Fruit fly (Drosophila melanogaster) whole organism, embryonic: Measurements from ENCODE around the gene Mlp84B.

Source experiments
- Bgb ChIP-seq: fragments of 200-800 bp; sonication (Bioruptor generic); IDR thresholded peaks from 2 replicates; pipeline ENCODE4 v1.3.6; 2022; ENCODE audit warnings: missing biosample characterization, missing genetic modification characterization; ENCODE audit not compliant: partially characterized antibody
- BtbVII ChIP-seq: fragments of 200-800 bp; sonication (Bioruptor generic); optimal IDR thresholded peaks from 3 replicates; lab custom pipeline; 2017; ENCODE audit warnings: missing biosample characterization, mild to moderate bottlenecking, missing genetic modification characterization
- Bteb2 ChIP-seq: fragments of 200-800 bp; sonication (Bioruptor generic); optimal IDR thresholded peaks from 2 replicates; lab custom pipeline; 2016; ENCODE audit warnings: missing biosample characterization, missing genetic modification characterization
- C15 ChIP-seq: fragments of 200-800 bp; sonication (Bioruptor generic); IDR thresholded peaks from 3 replicates; pipeline ENCODE4 v1.3.6; 2022; ENCODE audit warnings: missing biosample characterization, missing genetic modification characterization
- CG10147 ChIP-seq: fragments of 200-800 bp; sonication (Bioruptor generic); optimal IDR thresholded peaks from 2 replicates; lab custom pipeline; 2019; ENCODE audit warnings: missing biosample characterization, mild to moderate bottlenecking, missing genetic modification characterization, moderate library complexity
- CG10462 ChIP-seq: fragments of 200-800 bp; sonication (Bioruptor generic); optimal IDR thresholded peaks from 2 replicates; lab custom pipeline; 2016; ENCODE audit warnings: missing biosample characterization, missing genetic modification characterization
- CG11696 ChIP-seq: fragments of 200-800 bp; sonication (Bioruptor generic); IDR thresholded peaks from 2 replicates; pipeline ENCODE4 v1.3.6; 2022; ENCODE audit warnings: missing biosample characterization, missing genetic modification characterization
- CG12659 ChIP-seq: fragments of 200-800 bp; sonication (Bioruptor generic); optimal IDR thresholded peaks from 3 replicates; lab custom pipeline; 2017; ENCODE audit warnings: mild to moderate bottlenecking, missing biosample characterization, missing genetic modification reagents, missing genetic modification characterization
- CG14667 ChIP-seq: fragments of 200-800 bp; sonication (Bioruptor generic); IDR thresholded peaks from 2 replicates; pipeline ENCODE4 v1.3.6; 2022; ENCODE audit warnings: missing biosample characterization, missing genetic modification characterization
- CG15479 ChIP-seq: fragments of 200-800 bp; sonication (Bioruptor generic); optimal IDR thresholded peaks from 3 replicates; lab custom pipeline; 2019; ENCODE audit warnings: missing biosample characterization, mild to moderate bottlenecking, missing genetic modification characterization, moderate library complexity
- CG17359 ChIP-seq: fragments of 200-800 bp; sonication (Bioruptor generic); optimal IDR thresholded peaks from 3 replicates; lab custom pipeline; 2018; ENCODE audit warnings: missing biosample characterization, mild to moderate bottlenecking, missing genetic modification characterization, moderate library complexity
- CG1792 ChIP-seq: fragments of 200-800 bp; sonication (Bioruptor generic); optimal IDR thresholded peaks from 2 replicates; lab custom pipeline; 2016; ENCODE audit warnings: missing biosample characterization, missing genetic modification characterization
- CG1832 ChIP-seq: fragments of 200-800 bp; sonication (Bioruptor generic); optimal IDR thresholded peaks from 2 replicates; lab custom pipeline; 2017; ENCODE audit warnings: missing biosample characterization, mild to moderate bottlenecking, missing genetic modification characterization, inconsistent platforms
- CG2889 ChIP-seq: fragments of 200-800 bp; sonication (Bioruptor generic); IDR thresholded peaks from 3 replicates; pipeline ENCODE4 v1.3.6; 2022; ENCODE audit warnings: missing biosample characterization, missing genetic modification characterization
- CG4282 ChIP-seq: fragments of 200-800 bp; sonication (Bioruptor generic); optimal IDR thresholded peaks from 2 replicates; lab custom pipeline; 2016; ENCODE audit warnings: missing biosample characterization, missing genetic modification characterization
- CG9817 ChIP-seq: fragments of 200-800 bp; sonication (Bioruptor generic); optimal IDR thresholded peaks from 2 replicates; lab custom pipeline; 2018; ENCODE audit warnings: missing biosample characterization, mild to moderate bottlenecking, missing genetic modification characterization, moderate library complexity
- CoRest ChIP-seq: fragments of 200-800 bp; sonication (Bioruptor generic); optimal IDR thresholded peaks from 3 replicates; lab custom pipeline; 2018; ENCODE audit warnings: missing biosample characterization, mild to moderate bottlenecking, missing genetic modification characterization, moderate library complexity
- CrebB ChIP-seq: fragments of 200-800 bp; sonication (Bioruptor generic); optimal IDR thresholded peaks from 3 replicates; lab custom pipeline; 2018; ENCODE audit warnings: missing biosample characterization, mild to moderate bottlenecking, missing genetic modification characterization
- Fer2 ChIP-seq: fragments of 200-800 bp; sonication (Bioruptor generic); optimal IDR thresholded peaks from 2 replicates; lab custom pipeline; 2018; ENCODE audit warnings: missing biosample characterization, mild to moderate bottlenecking, missing genetic modification characterization, moderate library complexity
- HLHmδ ChIP-seq: fragments of 200-800 bp; sonication (Bioruptor generic); optimal IDR thresholded peaks from 2 replicates; lab custom pipeline; 2018; ENCODE audit warnings: missing biosample characterization, mild to moderate bottlenecking, missing genetic modification characterization, moderate library complexity
- Hey ChIP-seq: fragments of 200-800 bp; sonication (Bioruptor generic); optimal IDR thresholded peaks from 3 replicates; lab custom pipeline; 2018; ENCODE audit warnings: missing biosample characterization, mild to moderate bottlenecking, missing genetic modification characterization
- Mrtf ChIP-seq: fragments of 200-800 bp; sonication (Bioruptor generic); IDR thresholded peaks from 3 replicates; pipeline ENCODE4 v1.3.6; 2022; ENCODE audit warnings: missing biosample characterization, missing genetic modification characterization
- NfI ChIP-seq: fragments of 200-800 bp; sonication (Bioruptor generic); optimal IDR thresholded peaks from 3 replicates; lab custom pipeline; 2018; ENCODE audit warnings: missing biosample characterization, mild to moderate bottlenecking, missing genetic modification characterization, moderate library complexity
- Opbp ChIP-seq: fragments of 200-800 bp; sonication (Bioruptor generic); IDR thresholded peaks from 3 replicates; pipeline ENCODE4 v1.3.6; 2022; ENCODE audit warnings: missing biosample characterization, missing genetic modification characterization; ENCODE audit not compliant: partially characterized antibody
- Sry-β ChIP-seq: fragments of 200-800 bp; sonication (Bioruptor generic); optimal IDR thresholded peaks from 2 replicates; lab custom pipeline; 2018; ENCODE audit warnings: missing biosample characterization, mild to moderate bottlenecking, missing genetic modification characterization, moderate library complexity
- YL-1 ChIP-seq: fragments of 200-800 bp; sonication (Bioruptor generic); optimal IDR thresholded peaks from 3 replicates; lab custom pipeline; 2017; ENCODE audit warnings: missing biosample characterization, mild to moderate bottlenecking, missing genetic modification characterization
- bab2 ChIP-seq: fragments of 200-800 bp; sonication (Bioruptor generic); optimal IDR thresholded peaks from 2 replicates; lab custom pipeline; 2016; ENCODE audit warnings: missing biosample characterization, missing genetic modification characterization
- cg ChIP-seq: fragments of 200-800 bp; sonication (Bioruptor generic); optimal IDR thresholded peaks from 3 replicates; lab custom pipeline; 2019; ENCODE audit warnings: missing biosample characterization, mild to moderate bottlenecking, missing genetic modification characterization, moderate library complexity
- crc ChIP-seq: fragments of 200-800 bp; sonication (Bioruptor generic); optimal IDR thresholded peaks from 2 replicates; lab custom pipeline; 2016; ENCODE audit warnings: missing biosample characterization, missing genetic modification characterization
- emc ChIP-seq: fragments of 200-800 bp; sonication (Bioruptor generic); optimal IDR thresholded peaks from 2 replicates; lab custom pipeline; 2016; ENCODE audit warnings: missing biosample characterization, missing genetic modification characterization
- ems ChIP-seq: fragments of 200-800 bp; sonication (Bioruptor generic); optimal IDR thresholded peaks from 3 replicates; lab custom pipeline; 2016; ENCODE audit warnings: missing biosample characterization, missing genetic modification characterization
- fd102C ChIP-seq: fragments of 200-800 bp; sonication (Bioruptor generic); optimal IDR thresholded peaks from 2 replicates; lab custom pipeline; 2018; ENCODE audit warnings: missing biosample characterization, mild to moderate bottlenecking, missing genetic modification characterization, moderate library complexity
- gce ChIP-seq: fragments of 200-800 bp; sonication (Bioruptor generic); IDR thresholded peaks from 3 replicates; pipeline ENCODE4 v1.3.6; 2022; ENCODE audit warnings: missing biosample characterization, missing genetic modification characterization
- gro ChIP-seq: fragments of 200-800 bp; sonication (Bioruptor generic); optimal IDR thresholded peaks from 2 replicates; lab custom pipeline; 2016; ENCODE audit warnings: missing biosample characterization, missing genetic modification characterization
- kni ChIP-seq: fragments of 200-800 bp; sonication (Bioruptor generic); optimal IDR thresholded peaks from 3 replicates; lab custom pipeline; 2017; ENCODE audit warnings: mild to moderate bottlenecking, missing biosample characterization, missing genetic modification reagents, missing genetic modification characterization
- lab ChIP-seq: fragments of 200-800 bp; sonication (Bioruptor generic); optimal IDR thresholded peaks from 3 replicates; lab custom pipeline; 2017; ENCODE audit warnings: missing biosample characterization, missing genetic modification characterization, mild to moderate bottlenecking, moderate library complexity, missing genetic modification reagents
- otp ChIP-seq: fragments of 200-800 bp; sonication (Bioruptor generic); IDR thresholded peaks from 3 replicates; pipeline ENCODE4, ENCODE4 v1.3.6; 2022; ENCODE audit warnings: missing biosample characterization, missing genetic modification characterization
- pita ChIP-seq: fragments of 200-800 bp; sonication (Bioruptor generic); optimal IDR thresholded peaks from 2 replicates; lab custom pipeline; 2017; ENCODE audit warnings: missing biosample characterization, mild to moderate bottlenecking, missing genetic modification characterization
- pum ChIP-seq: fragments of 200-800 bp; sonication (Bioruptor generic); optimal IDR thresholded peaks from 2 replicates; lab custom pipeline; 2016; ENCODE audit warnings: missing biosample characterization, missing genetic modification characterization
- ro ChIP-seq: fragments of 200-800 bp; sonication (Bioruptor generic); IDR thresholded peaks from 2 replicates; pipeline ENCODE4 v1.3.6; 2022; ENCODE audit warnings: missing biosample characterization, missing genetic modification characterization
- run ChIP-seq: fragments of 200-800 bp; sonication (Bioruptor generic); optimal IDR thresholded peaks from 3 replicates; lab custom pipeline; 2018; ENCODE audit warnings: missing biosample characterization, mild to moderate bottlenecking, missing genetic modification characterization
- slou ChIP-seq: fragments of 200-800 bp; sonication (Bioruptor generic); optimal IDR thresholded peaks from 3 replicates; lab custom pipeline; 2016; ENCODE audit warnings: missing biosample characterization, missing genetic modification characterization
- ssp ChIP-seq: fragments of 200-800 bp; sonication (Bioruptor generic); IDR thresholded peaks from 2 replicates; pipeline ENCODE4 v1.3.6; 2022; ENCODE audit warnings: missing biosample characterization, missing genetic modification characterization
- sug ChIP-seq: fragments of 200-800 bp; optimal IDR thresholded peaks from 2 replicates; lab custom pipeline; 2019; ENCODE audit warnings: missing biosample characterization, mild to moderate bottlenecking, missing genetic modification characterization, moderate library complexity
- tll ChIP-seq, 2 experiments: fragments of 200-800 bp in 1 of 2; fragments of >200 bp in 1 of 2; sonication (Bioruptor generic) in 1 of 2; optimal IDR thresholded peaks; 2 replicates each; lab custom pipeline; 2017 to 2019; ENCODE audit warnings: missing biosample characterization in 2 of 2, missing genetic modification characterization in 2 of 2, mild to moderate bottlenecking in 1 of 2, moderate library complexity in 1 of 2
- trem ChIP-seq: fragments of 200-800 bp; optimal IDR thresholded peaks from 3 replicates; lab custom pipeline; 2019; ENCODE audit warnings: missing biosample characterization, mild to moderate bottlenecking, missing genetic modification characterization, moderate library complexity
- vvl ChIP-seq: fragments of 200-800 bp; sonication (Bioruptor generic); IDR thresholded peaks from 2 replicates; pipeline ENCODE4 v1.3.6; 2022; ENCODE audit warnings: missing biosample characterization, missing genetic modification characterization
- zen2 ChIP-seq: fragments of 200-800 bp; sonication (Bioruptor generic); IDR thresholded peaks from 3 replicates; pipeline ENCODE4 v1.3.6; 2022; ENCODE audit warnings: missing biosample characterization, missing genetic modification characterization; ENCODE audit not compliant: partially characterized antibody

The Mlp84B gene

dm6 chr3R:7102853-7103833 is 14.4 kb downstream of the Mlp84B start (continued):
- TF ChIP-seq gro (GFP tag; lab: Kevin White, UChicago) = no peak
- TF ChIP-seq pita (GFP tag; lab: Kevin White, UChicago) = no peak
- TF ChIP-seq crc (GFP tag; lab: Kevin White, UChicago) = no peak
- peak; percentile 48; the same call in 1 of the 3 replicates for TF ChIP-seq zen2 (GFP tag; lab: Robert Waterston, UW)
- no peak for TF ChIP-seq ems
- no peak for TF ChIP-seq CG1832 (GFP tag; lab: Kevin White, UChicago)
- no peak for TF ChIP-seq pum (GFP tag; lab: Kevin White, UChicago)
- no peak for TF ChIP-seq ro (GFP tag; lab: Robert Waterston, UW)
- TF ChIP-seq CG11696 (GFP tag; lab: Robert Waterston, UW) = no peak
- TF ChIP-seq YL-1 (GFP tag; lab: Kevin White, UChicago) = peak; percentile 5
- peak; percentile 19 for TF ChIP-seq CrebB
- TF ChIP-seq HLHmδ (GFP tag; lab: Kevin White, UChicago) = peak; percentile 50
- peak; percentile 58; the same call in 1 of the 2 replicates for TF ChIP-seq vvl
- peak; percentile 8 for TF ChIP-seq trem (tag; lab: Kevin White, UChicago)
- TF ChIP-seq CG10147 (GFP tag; lab: Kevin White, UChicago) = no peak
- no peak for TF ChIP-seq CG10462 (GFP tag; lab: Kevin White, UChicago)
- TF ChIP-seq gce (GFP tag; lab: Robert Waterston, UW) = peak; percentile 34; the same call in 1 of the 3 replicates
- TF ChIP-seq Mrtf (GFP tag; lab: Robert Waterston, UW) = no peak
- no peak for TF ChIP-seq CG1792 (GFP tag; lab: Kevin White, UChicago)
- TF ChIP-seq Sry-β (GFP tag; lab: Kevin White, UChicago) = no peak
- TF ChIP-seq fd102C = no peak
- TF ChIP-seq CoRest = no peak
- TF ChIP-seq CG9817 (tag; lab: Kevin White, UChicago) = no peak
- TF ChIP-seq CG2889 = no peak
- peak; percentile 98 for TF ChIP-seq cg (GFP tag; lab: Kevin White, UChicago)
- peak; percentile 2 for TF ChIP-seq lab (GFP tag; lab: Kevin White, UChicago)
- TF ChIP-seq BtbVII = no peak
- no peak for TF ChIP-seq Fer2
- TF ChIP-seq Opbp = no peak
- no peak for TF ChIP-seq sug
- no peak for TF ChIP-seq CG4282
- no peak for TF ChIP-seq bab2 (GFP tag; lab: Kevin White, UChicago)
- TF ChIP-seq CG14667 (GFP tag; lab: Robert Waterston, UW) = no peak
- no peak for TF ChIP-seq emc (GFP tag; lab: Kevin White, UChicago)
- TF ChIP-seq Bgb = no peak
- TF ChIP-seq Hey (tag; lab: Kevin White, UChicago) = no peak
- no peak for TF ChIP-seq NfI (GFP tag; lab: Kevin White, UChicago)
- peak; percentile 71 for TF ChIP-seq kni (GFP tag; lab: Kevin White, UChicago)
- TF ChIP-seq ssp (GFP tag; lab: Robert Waterston, UW) = no peak
- no peak for TF ChIP-seq tll (GFP tag; optimal IDR thresholded peaks at IDR 0.05; lab: Kevin White, UChicago)
- TF ChIP-seq CG17359 (tag; lab: Kevin White, UChicago) = no peak
- TF ChIP-seq C15 (GFP tag; lab: Robert Waterston, UW) = no peak
- TF ChIP-seq CG12659 (GFP tag; lab: Kevin White, UChicago) = no peak
- TF ChIP-seq Bteb2 (GFP tag; lab: Kevin White, UChicago) = no peak
- no peak for TF ChIP-seq slou (GFP tag; lab: Kevin White, UChicago)
- no peak for TF ChIP-seq run (tag; lab: Kevin White, UChicago)
- TF ChIP-seq otp (GFP tag; lab: Robert Waterston, UW) = no peak
- TF ChIP-seq CG15479 = peak; percentile 28
